Worm (Caenorhabditis elegans) whole organism, late embryonic: ENCODE results near the gene C07B5.8.

Experiments
- C08G9.2 ChIP-seq: sonication (generic microtip); optimal IDR thresholded peaks from 2 replicates; lab custom pipeline; 2016; ENCODE audit warnings: mild to moderate bottlenecking, missing genetic modification characterization, moderate library complexity, missing compliant biosample characterization
- C38D4.7 ChIP-seq: fragments of 200-800 bp; sonication (Bioruptor generic); optimal IDR thresholded peaks from 2 replicates; lab custom pipeline; 2018; ENCODE audit warnings: mild to moderate bottlenecking, missing genetic modification characterization, moderate library complexity, missing compliant biosample characterization
- K02D7.2 ChIP-seq: sonication (generic microtip); optimal IDR thresholded peaks from 2 replicates; lab custom pipeline; 2017; ENCODE audit warnings: mild to moderate bottlenecking, missing genetic modification characterization, missing compliant biosample characterization
- Y22D7AL.16 ChIP-seq: sonication (generic microtip); optimal IDR thresholded peaks from 2 replicates; lab custom pipeline; 2016; ENCODE audit warnings: missing genetic modification characterization, missing compliant biosample characterization
- ahr-1 ChIP-seq: sonication (generic microtip); optimal IDR thresholded peaks from 2 replicates; lab custom pipeline; 2016; ENCODE audit warnings: missing genetic modification characterization, missing compliant biosample characterization
- ama-1 ChIP-seq: fragments of 150-350 bp; optimal IDR thresholded peaks from 2 replicates; lab custom pipeline; 2014
- ceh-14 ChIP-seq: sonication (generic microtip); optimal IDR thresholded peaks from 2 replicates; lab custom pipeline; 2016; ENCODE audit warnings: missing genotype, missing genetic modification characterization, missing compliant biosample characterization
- ceh-18 ChIP-seq: sonication (generic microtip); optimal IDR thresholded peaks from 2 replicates; lab custom pipeline; 2016; ENCODE audit warnings: missing genetic modification characterization, missing compliant biosample characterization
- ceh-19 ChIP-seq: fragments of 200-800 bp; sonication (Bioruptor generic); optimal IDR thresholded peaks from 2 replicates; lab custom pipeline; 2018; ENCODE audit warnings: mild to moderate bottlenecking, missing genetic modification characterization, missing compliant biosample characterization
- ceh-2 ChIP-seq: sonication (generic microtip); optimal IDR thresholded peaks from 2 replicates; lab custom pipeline; 2016; ENCODE audit warnings: missing genotype, missing genetic modification characterization, missing compliant biosample characterization
- ceh-22 ChIP-seq: sonication (generic microtip); optimal IDR thresholded peaks from 2 replicates; lab custom pipeline; 2017; ENCODE audit warnings: missing biosample characterization, missing genetic modification characterization
- ceh-24 ChIP-seq: sonication (generic microtip); optimal IDR thresholded peaks from 2 replicates; lab custom pipeline; 2016; ENCODE audit warnings: mild to moderate bottlenecking, missing genetic modification characterization, missing compliant biosample characterization
- ceh-34 ChIP-seq: sonication (generic microtip); optimal IDR thresholded peaks from 2 replicates; lab custom pipeline; 2016; ENCODE audit warnings: mild to moderate bottlenecking, missing genetic modification characterization, missing compliant biosample characterization
- ceh-45 ChIP-seq: fragments of 200-800 bp; sonication (Bioruptor generic); IDR thresholded peaks from 2 replicates; pipeline ENCODE4 v1.3.6; 2022; ENCODE audit warnings: missing genetic modification reagents, missing genetic modification characterization, missing compliant biosample characterization
- ceh-9 ChIP-seq: sonication (generic microtip); optimal IDR thresholded peaks from 2 replicates; lab custom pipeline; 2016; ENCODE audit warnings: mild to moderate bottlenecking, missing genetic modification characterization, inconsistent platforms, missing compliant biosample characterization
- dmd-4 ChIP-seq: sonication (generic microtip); optimal IDR thresholded peaks from 2 replicates; lab custom pipeline; 2016; ENCODE audit warnings: borderline replicate concordance, missing genetic modification characterization, missing compliant biosample characterization
- elt-2 ChIP-seq: sonication (generic microtip); optimal IDR thresholded peaks from 2 replicates; lab custom pipeline; 2016; ENCODE audit warnings: missing genetic modification reagents, missing genetic modification characterization, missing compliant biosample characterization
- eyg-1 ChIP-seq: sonication (generic microtip); optimal IDR thresholded peaks from 2 replicates; lab custom pipeline; 2016; ENCODE audit warnings: missing genotype, missing genetic modification characterization, missing compliant biosample characterization
- fkh-10 ChIP-seq: fragments of 150-350 bp; optimal IDR thresholded peaks from 2 replicates; lab custom pipeline; 2014; ENCODE audit warnings: missing biosample characterization, missing genetic modification reagents, missing genetic modification characterization
- gmeb-2 ChIP-seq: sonication (generic microtip); optimal IDR thresholded peaks from 2 replicates; lab custom pipeline; 2016; ENCODE audit warnings: missing genetic modification characterization, inconsistent platforms, missing compliant biosample characterization
- hlh-15 ChIP-seq: sonication (generic microtip); optimal IDR thresholded peaks from 2 replicates; lab custom pipeline; 2016; ENCODE audit warnings: missing genetic modification characterization, missing compliant biosample characterization
- hlh-6 ChIP-seq: sonication (generic microtip); optimal IDR thresholded peaks from 2 replicates; lab custom pipeline; 2016; ENCODE audit warnings: missing genotype, missing genetic modification characterization, missing compliant biosample characterization
- mec-3 ChIP-seq: sonication (generic microtip); optimal IDR thresholded peaks from 2 replicates; lab custom pipeline; 2016; ENCODE audit warnings: borderline replicate concordance, missing genetic modification characterization, missing compliant biosample characterization
- pag-3 ChIP-seq: sonication (generic microtip); optimal IDR thresholded peaks from 2 replicates; lab custom pipeline; 2016; ENCODE audit warnings: missing compliant biosample characterization, missing genetic modification characterization, borderline replicate concordance
- tbx-2 ChIP-seq: sonication (generic microtip); optimal IDR thresholded peaks from 2 replicates; lab custom pipeline; 2016; ENCODE audit warnings: missing genetic modification characterization, missing compliant biosample characterization
- ttx-3 ChIP-seq: sonication (generic microtip); optimal IDR thresholded peaks from 2 replicates; lab custom pipeline; 2016; ENCODE audit warnings: missing genetic modification reagents, missing genetic modification characterization, missing compliant biosample characterization
- unc-42 ChIP-seq: sonication (generic microtip); optimal IDR thresholded peaks from 2 replicates; lab custom pipeline; 2016; ENCODE audit warnings: missing genotype, missing genetic modification characterization, missing compliant biosample characterization
- unc-55 ChIP-seq: sonication (generic microtip); optimal IDR thresholded peaks from 2 replicates; lab custom pipeline; 2017; ENCODE audit warnings: missing biosample characterization, missing genetic modification reagents, missing genetic modification characterization
- zip-5 ChIP-seq: sonication (generic microtip); optimal IDR thresholded peaks from 2 replicates; lab custom pipeline; 2016; ENCODE audit warnings: missing genetic modification characterization, missing compliant biosample characterization
- ztf-16 ChIP-seq: sonication (generic microtip); optimal IDR thresholded peaks from 2 replicates; lab custom pipeline; 2017; ENCODE audit warnings: missing genetic modification characterization, missing compliant biosample characterization

C07B5.8 gene

DNA sequence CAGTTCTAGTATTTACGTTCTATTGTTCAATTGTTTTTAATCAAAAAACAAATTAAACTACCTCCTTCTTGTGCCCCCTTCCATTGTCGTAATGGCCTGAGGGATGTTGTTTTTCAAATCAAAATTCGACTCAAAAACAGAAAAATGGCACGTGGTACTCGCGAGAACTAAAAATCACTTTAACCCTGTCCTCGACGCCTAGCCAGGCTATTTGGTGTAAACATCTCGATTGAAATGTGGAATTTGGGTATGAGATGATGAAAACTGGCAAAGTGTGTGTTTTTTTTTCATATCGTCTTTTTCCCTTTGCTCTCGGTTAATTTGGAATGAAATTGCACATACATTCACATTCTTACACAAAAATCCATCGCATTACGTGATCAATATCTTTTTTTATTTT lies 10.1 kb upstream of the C07B5.8 start (continued):
- no peak for TF ChIP-seq pag-3
- TF ChIP-seq Y22D7AL.16: no peak
- no peak for TF ChIP-seq eyg-1 (tag; lab: Kevin White, UChicago)

DNA sequence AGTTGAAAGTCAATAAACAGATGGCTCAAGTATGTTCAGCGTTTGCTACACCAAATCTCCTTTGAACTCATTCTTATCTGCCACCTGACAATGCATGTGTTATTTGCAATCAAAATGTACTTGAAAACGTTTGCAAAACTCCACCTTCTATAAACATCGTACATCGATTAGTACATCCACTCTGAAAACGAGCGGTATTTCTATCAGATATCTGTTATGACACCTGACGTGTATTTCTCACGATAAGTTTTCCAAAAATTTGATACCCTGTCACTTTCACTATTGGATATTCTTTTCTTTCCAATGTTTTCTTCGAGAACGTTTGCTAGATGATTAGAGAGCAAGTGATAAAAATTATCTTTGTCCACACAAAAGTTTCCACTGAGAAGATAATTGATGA lies 7.8 kb upstream of the C07B5.8 start:
- TF ChIP-seq ceh-24 (tag; lab: Kevin White, UChicago): no peak
- TF ChIP-seq tbx-2: no peak
- TF ChIP-seq ceh-18 (tag; lab: Kevin White, UChicago): peak; percentile 34
- TF ChIP-seq C38D4.7: no peak

DNA sequence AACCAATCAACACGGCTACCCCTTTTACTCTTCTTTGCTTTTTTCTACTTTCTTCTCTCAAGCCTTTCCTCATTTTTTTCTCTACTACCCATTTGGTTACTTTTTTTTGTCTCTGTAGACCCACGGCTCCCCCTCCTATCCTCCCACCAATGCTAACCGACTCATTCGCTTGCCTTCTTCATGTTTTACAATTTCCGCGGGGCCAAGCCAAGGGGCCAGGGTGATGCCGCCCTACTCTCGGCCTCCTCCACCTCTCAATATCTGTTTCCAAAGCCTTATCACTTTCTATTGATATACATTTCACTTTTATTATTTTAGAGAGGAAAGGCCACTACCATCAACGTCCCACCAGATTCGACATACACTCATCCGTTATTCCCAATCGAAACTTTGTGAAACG lies 6.8 kb upstream of the C07B5.8 start, which contains the start of gene F49E2.5:
Gene F49E2.5 (plus strand): TSS at position 301 of the 400 bp plus-strand sequence.
- TF ChIP-seq ceh-18 (tag; lab: Kevin White, UChicago) (peak; percentile 15), ceh-2 (tag; lab: Kevin White, UChicago) (no peak)
- TF ChIP-seq, all 69 proteins: peak for 1

DNA sequence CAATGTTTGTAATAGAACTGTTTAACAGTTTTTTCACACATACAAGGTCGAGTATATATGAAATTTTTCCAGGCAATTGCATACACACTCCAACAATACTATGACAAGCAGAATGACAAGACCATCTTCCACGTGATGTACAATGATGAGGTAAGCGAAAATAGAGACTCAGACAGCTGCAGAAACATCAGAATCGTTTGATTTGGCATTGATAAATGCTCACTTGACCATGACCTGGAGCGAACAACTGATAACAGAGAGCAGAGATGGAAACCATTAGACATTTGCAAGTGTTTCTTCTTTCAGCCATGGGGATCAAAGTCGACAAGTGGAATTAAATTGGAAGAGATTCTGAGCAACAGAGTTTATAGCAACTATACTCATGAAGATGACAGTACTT lies 3.9 kb upstream of the C07B5.8 start:
- TF ChIP-seq ceh-45 (GFP tag; lab: Robert Waterston, UW) (no peak), elt-2 (tag; lab: Kevin White, UChicago) (peak; percentile 81), C08G9.2 (tag; lab: Kevin White, UChicago) (no peak)

DNA sequence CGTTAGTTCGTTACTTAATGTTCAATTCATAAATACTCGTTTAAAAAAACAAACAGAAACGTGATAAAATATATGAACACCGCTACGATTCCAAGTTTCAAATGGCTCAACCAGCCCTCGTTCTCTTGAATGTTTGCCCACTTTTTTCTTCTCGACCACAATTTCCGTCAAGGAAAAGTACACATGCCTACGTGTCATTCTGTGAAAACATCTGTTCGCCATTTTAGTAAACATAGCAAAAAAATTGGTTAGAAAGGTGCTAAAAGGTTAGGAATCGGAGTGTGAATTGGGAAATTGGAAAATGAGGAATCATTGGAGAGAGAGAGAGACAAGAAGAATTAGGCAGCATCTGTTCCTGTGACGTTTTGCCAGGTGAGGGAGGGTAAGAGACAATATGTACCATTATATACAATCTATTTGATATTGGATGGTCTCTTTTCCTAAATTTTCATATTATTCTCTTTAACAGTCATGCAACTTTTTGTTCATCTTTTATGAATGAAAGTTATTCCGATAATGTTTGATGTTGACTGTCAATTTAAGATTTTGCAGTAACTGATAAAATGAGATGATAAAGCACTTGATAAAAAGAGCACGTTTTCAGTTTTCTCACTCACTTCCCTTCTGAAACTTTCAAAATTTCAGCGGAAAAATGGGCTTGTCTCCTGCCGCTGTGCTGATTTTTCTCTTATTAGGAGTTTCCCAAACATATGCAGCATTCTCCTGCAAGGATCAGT lies 2.9 kb upstream of the C07B5.8 start, which contains the start of gene nuc-1:
Gene nuc-1 (plus strand): TSS at position 612 of the 737 bp plus-strand sequence.
- TF ChIP-seq ceh-14 (tag; lab: Kevin White, UChicago) (no peak), elt-2 (tag; lab: Kevin White, UChicago) (peak; percentile 16)
- TF ChIP-seq, all 69 proteins: peak for 1

DNA sequence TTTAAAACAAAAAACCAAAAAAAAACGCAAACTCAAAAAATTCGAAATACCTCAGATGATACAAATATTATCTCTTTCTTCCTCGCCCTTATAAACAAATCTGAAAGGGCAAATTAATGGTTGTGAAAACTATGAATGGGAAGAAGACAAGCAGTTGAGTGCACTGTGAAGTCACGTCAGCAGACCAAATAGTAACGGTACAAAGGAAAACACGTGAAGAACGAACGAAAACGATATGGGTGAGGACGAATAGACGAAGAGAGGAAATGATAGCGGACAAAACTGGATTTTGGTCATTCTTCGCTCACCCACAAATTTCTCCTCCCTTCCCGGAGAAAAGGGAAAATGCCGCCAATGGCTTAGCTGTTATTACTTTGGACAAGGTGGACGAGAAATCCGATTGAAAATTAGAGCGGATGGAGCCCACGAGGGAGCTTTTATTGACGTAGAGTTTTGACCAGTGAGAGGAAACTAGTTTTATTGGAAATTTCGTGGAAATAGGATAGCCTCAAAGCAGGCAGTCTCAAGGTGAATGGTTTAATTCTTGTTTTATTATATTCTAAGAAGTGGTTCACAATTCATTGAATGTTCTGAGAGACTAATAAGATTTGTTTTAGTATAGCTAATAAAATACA lies 1.1 kb upstream of the C07B5.8 start:
- no peak for TF ChIP-seq ztf-16 (tag; lab: Kevin White, UChicago)
- no peak for TF ChIP-seq dmd-4 (tag; lab: Kevin White, UChicago)
- TF ChIP-seq ahr-1: no peak
- no peak for TF ChIP-seq zip-5 (tag; lab: Kevin White, UChicago)

DNA sequence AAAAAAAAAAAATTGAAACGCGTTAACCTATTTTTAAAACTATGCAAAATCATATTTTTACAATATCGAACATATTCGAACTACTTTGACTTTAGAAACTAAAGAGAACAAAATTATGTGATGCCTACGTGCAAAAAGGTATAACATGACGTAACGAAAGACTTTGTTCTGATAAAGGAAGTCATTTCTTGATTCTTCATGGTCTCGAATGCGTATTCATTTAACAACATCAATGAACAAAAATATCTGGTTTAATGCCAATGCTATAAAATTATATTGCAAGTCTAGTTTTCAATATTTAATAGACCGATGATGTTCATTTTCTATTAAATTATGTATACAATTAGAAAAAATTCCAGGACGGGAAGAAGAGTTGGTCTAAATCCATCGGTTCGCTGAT lies 557 bp downstream of the C07B5.8 start:
- no peak for TF ChIP-seq ceh-19 (GFP tag; lab: Kevin White, UChicago)
- no peak for TF ChIP-seq elt-2 (tag; lab: Kevin White, UChicago)
- no peak for TF ChIP-seq ceh-45 (GFP tag; lab: Robert Waterston, UW)
- no peak for TF ChIP-seq ama-1 (lab: Kevin White, UChicago)

DNA sequence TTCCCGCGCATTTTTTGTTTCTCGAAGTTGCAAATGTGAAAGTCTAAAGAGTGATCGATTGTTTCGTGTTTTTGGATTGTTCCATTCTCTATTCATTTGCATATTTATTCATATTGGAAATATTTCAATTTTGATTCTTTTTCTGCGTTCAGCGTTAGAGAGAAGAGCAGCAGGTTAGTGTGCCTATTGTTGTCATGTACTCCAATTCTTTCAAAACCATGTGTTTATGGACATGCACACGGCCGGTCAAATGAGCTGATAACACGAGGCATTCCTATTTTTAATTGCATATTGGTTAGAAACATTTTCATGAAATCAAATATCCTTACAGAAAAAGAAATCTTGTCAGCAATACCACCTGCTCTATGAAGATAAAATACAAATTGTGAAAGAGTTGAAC lies 4.9 kb downstream of the C07B5.8 start:
- TF ChIP-seq hlh-6 (tag; lab: Kevin White, UChicago): no peak
- TF ChIP-seq ttx-3 (tag; lab: Kevin White, UChicago): no peak
- no peak for TF ChIP-seq ceh-9 (tag; lab: Kevin White, UChicago)
- TF ChIP-seq ztf-16 (tag; lab: Kevin White, UChicago): no peak
- no peak for TF ChIP-seq mec-3 (tag; lab: Kevin White, UChicago)
- TF ChIP-seq gmeb-2 (tag; lab: Kevin White, UChicago): no peak
- TF ChIP-seq elt-2 (tag; lab: Kevin White, UChicago): no peak
- TF ChIP-seq ceh-2 (tag; lab: Kevin White, UChicago): no peak
- no peak for TF ChIP-seq tbx-2
- TF ChIP-seq K02D7.2 (tag; lab: Kevin White, UChicago): no peak
- TF ChIP-seq fkh-10 (GFP tag; lab: Kevin White, UChicago): no peak
- TF ChIP-seq Y22D7AL.16: no peak
- TF ChIP-seq ceh-22 (tag; lab: Kevin White, UChicago): no peak
- TF ChIP-seq C38D4.7: no peak
- TF ChIP-seq hlh-15 (tag; lab: Kevin White, UChicago): no peak
- no peak for TF ChIP-seq ceh-14 (tag; lab: Kevin White, UChicago)
- no peak for TF ChIP-seq unc-55
- no peak for TF ChIP-seq unc-42 (tag; lab: Kevin White, UChicago)
- TF ChIP-seq ceh-34 (tag; lab: Kevin White, UChicago): no peak
